Worm (Caenorhabditis elegans) whole organism, midembryonic: Measurements from ENCODE around the gene nhr-7.

Source experiments
- T22C8.4 ChIP-seq: fragments of 200-800 bp; sonication (Bioruptor generic); IDR thresholded peaks from 2 replicates; pipeline ENCODE4 v1.3.6; 2022; ENCODE audit warnings: missing genetic modification characterization, missing compliant biosample characterization
- med-1 ChIP-seq: sonication (generic microtip); optimal IDR thresholded peaks from 2 replicates; lab custom pipeline; 2017; ENCODE audit warnings: missing genetic modification characterization, mild to moderate bottlenecking, missing compliant biosample characterization, antibody characterized with exemption, missing genetic modification reagents; ENCODE audit not compliant: insufficient read depth
- ref-1 ChIP-seq: fragments of 200-800 bp; sonication (Bioruptor generic); conservative IDR thresholded peaks from 2 replicates; pipeline ENCODE4 v1.3.6; 2022; ENCODE audit warnings: missing genetic modification reagents, missing genetic modification characterization, missing compliant biosample characterization

- no peak for TF ChIP-seq T22C8.4 (GFP tag; lab: Robert Waterston, UW)
- TF ChIP-seq med-1 (GFP tag; lab: Kevin White, UChicago): no peak
- TF ChIP-seq ref-1 (GFP tag; lab: Robert Waterston, UW): no peak
Measured at ce11 chrIV:11269483-11269882, 1.7 kb downstream of the nhr-7 start.
